Worm (Caenorhabditis elegans) whole organism, L1 larva: Measurements from ENCODE around the gene nhr-251.

Experiments
- ama-1 ChIP-seq: fragments of 150-350 bp; optimal IDR thresholded peaks from 2 replicates; lab custom pipeline; 2014
- jun-1 ChIP-seq: fragments of 150-350 bp; optimal IDR thresholded peaks from 2 replicates; lab custom pipeline; 2014; ENCODE audit warnings: missing biosample characterization, missing genetic modification reagents, missing genetic modification characterization
- mdl-1 ChIP-seq, 2 experiments: fragments of 150-350 bp; optimal IDR thresholded peaks; 2 replicates each; lab custom pipeline; 2014 to 2017; ENCODE audit warnings: missing biosample characterization in 2 of 2, missing genetic modification characterization in 2 of 2, inconsistent platforms in 1 of 2
- pqm-1 ChIP-seq: sonication (generic microtip); optimal IDR thresholded peaks from 3 replicates; lab custom pipeline; 2017; ENCODE audit warnings: missing biosample characterization, missing genetic modification characterization
- tbx-2 ChIP-seq: sonication (generic microtip); optimal IDR thresholded peaks from 2 replicates; lab custom pipeline; 2016; ENCODE audit warnings: missing genetic modification characterization, missing compliant biosample characterization
- tlp-1 ChIP-seq: fragments of 150-350 bp; optimal IDR thresholded peaks from 2 replicates; lab custom pipeline; 2014; ENCODE audit warnings: missing biosample characterization, missing genetic modification characterization
- unc-62 ChIP-seq: fragments of 150-350 bp; optimal IDR thresholded peaks from 2 replicates; lab custom pipeline; 2014; ENCODE audit warnings: missing biosample characterization, missing genetic modification reagents, missing genetic modification characterization
- ztf-4 ChIP-seq: fragments of 150-350 bp; optimal IDR thresholded peaks from 2 replicates; lab custom pipeline; 2014; ENCODE audit warnings: missing biosample characterization, missing genetic modification characterization

DNA sequence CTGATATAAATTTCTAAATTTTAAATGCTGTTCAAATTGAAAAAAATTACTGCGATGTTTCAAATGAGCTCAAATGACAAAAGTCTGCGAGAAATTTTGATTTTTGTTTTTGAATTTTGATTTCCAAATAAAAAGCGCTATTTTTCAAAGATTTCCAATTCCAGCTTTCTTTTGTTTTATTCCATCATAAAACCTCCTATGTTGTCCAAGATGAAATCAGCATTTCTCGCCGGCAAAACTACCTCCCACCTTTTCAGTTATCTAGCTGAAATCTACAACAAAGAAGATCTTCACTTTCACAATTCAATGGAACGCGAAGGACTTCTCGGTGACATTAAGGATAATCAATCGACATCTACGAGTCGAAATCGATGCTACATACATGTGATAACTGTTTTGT is 21.4 kb upstream of the nhr-251 start, which contains the start of gene K06H6.4:
- TF ChIP-seq ama-1 (lab: Kevin White, UChicago) = no peak
- TF ChIP-seq tbx-2 (tag; lab: Kevin White, UChicago) = no peak
- TF ChIP-seq ztf-4 (tag; lab: Kevin White, UChicago) = no peak
- TF ChIP-seq unc-62 = no peak
- TF ChIP-seq mdl-1 (tag; optimal IDR thresholded peaks at IDR 0.05; lab: Kevin White, UChicago) = no peak
- TF ChIP-seq pqm-1 (tag; lab: Kevin White, UChicago) = no peak
- no peak for TF ChIP-seq jun-1 (tag; lab: Kevin White, UChicago)
- no peak for TF ChIP-seq tlp-1
